Worm (Caenorhabditis elegans) whole organism, L1 larva: ENCODE data around the gene spch-1.

Experiments used
- Y116A8C.19 ChIP-seq: sonication (generic microtip); optimal IDR thresholded peaks from 2 replicates; lab custom pipeline; 2016; ENCODE audit warnings: missing compliant biosample characterization, missing genetic modification characterization, borderline replicate concordance
- ama-1 ChIP-seq: fragments of 150-350 bp; optimal IDR thresholded peaks from 2 replicates; lab custom pipeline; 2014
- elt-3 ChIP-seq, 6 experiments: fragments of 150-350 bp in 1 of 6; sonication (generic microtip); optimal IDR thresholded peaks; 2 replicates each; lab custom pipeline; 2017 to 2018; ENCODE audit warnings: missing biosample characterization in 6 of 6, missing genetic modification characterization in 6 of 6, inconsistent platforms in 1 of 6
- lin-13 ChIP-seq: fragments of 150-350 bp; optimal IDR thresholded peaks from 2 replicates; lab custom pipeline; 2014; ENCODE audit warnings: missing biosample characterization, missing genetic modification reagents, missing genetic modification characterization
- nhr-12 ChIP-seq: sonication (generic microtip); optimal IDR thresholded peaks from 2 replicates; lab custom pipeline; 2017; ENCODE audit warnings: missing biosample characterization, missing genetic modification characterization
- sptf-1 ChIP-seq: fragments of 150-350 bp; optimal IDR thresholded peaks from 2 replicates; lab custom pipeline; 2014; ENCODE audit warnings: missing biosample characterization, missing genetic modification characterization
- tbx-2 ChIP-seq: sonication (generic microtip); optimal IDR thresholded peaks from 2 replicates; lab custom pipeline; 2016; ENCODE audit warnings: missing genetic modification characterization, missing compliant biosample characterization
- unc-130 ChIP-seq: fragments of 150-350 bp; optimal IDR thresholded peaks from 2 replicates; lab custom pipeline; 2017; ENCODE audit warnings: missing biosample characterization, missing genetic modification characterization, inconsistent platforms
- vab-15 ChIP-seq: sonication (generic microtip); optimal IDR thresholded peaks from 2 replicates; lab custom pipeline; 2017; ENCODE audit warnings: missing genotype, mild to moderate bottlenecking, missing genetic modification characterization, missing compliant biosample characterization

DNA sequence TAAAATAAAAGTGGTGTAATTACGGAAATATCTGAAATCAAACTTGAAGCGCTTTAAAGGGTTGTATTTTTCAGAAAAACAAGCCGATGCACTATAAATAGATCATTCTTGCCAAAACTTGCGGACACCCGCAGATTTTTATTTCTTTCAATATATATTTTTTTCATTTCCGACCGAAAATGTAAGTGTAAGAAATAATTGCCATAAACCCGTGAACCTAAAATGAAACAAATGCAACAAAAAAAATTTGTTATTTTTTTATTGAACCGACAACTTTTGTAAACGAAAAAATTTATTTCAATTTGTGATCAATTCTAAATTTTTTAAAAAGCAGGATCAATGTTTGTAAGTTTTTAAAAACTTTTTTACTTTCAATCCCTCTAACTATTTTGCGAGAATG is 30.5 kb downstream of the spch-1 start, which contains the start of gene W01B6.6:
- TF ChIP-seq tbx-2 (tag; lab: Kevin White, UChicago), result no peak
- no peak for TF ChIP-seq sptf-1
- no peak for TF ChIP-seq vab-15
- no peak for TF ChIP-seq nhr-12 (tag; lab: Kevin White, UChicago)
- no peak for TF ChIP-seq unc-130
- TF ChIP-seq ama-1 (lab: Kevin White, UChicago), result no peak
- no peak for TF ChIP-seq lin-13 (GFP tag; lab: Kevin White, UChicago)
- no peak for TF ChIP-seq Y116A8C.19 (tag; lab: Kevin White, UChicago)
- no peak for TF ChIP-seq elt-3 (tag; optimal IDR thresholded peaks at IDR 0.05; lab: Kevin White, UChicago)
